Worm (Caenorhabditis elegans) whole organism, early embryonic: ENCODE data around the gene ruvb-2.

Source experiments
- B0310.2 ChIP-seq: sonication (generic microtip); optimal IDR thresholded peaks from 2 replicates; lab custom pipeline; 2016; ENCODE audit warnings: mild to moderate bottlenecking, missing genetic modification characterization, missing compliant biosample characterization
- F13C5.2 ChIP-seq: sonication (generic microtip); optimal IDR thresholded peaks from 2 replicates; lab custom pipeline; 2017; ENCODE audit warnings: mild to moderate bottlenecking, missing genetic modification characterization, inconsistent platforms, missing compliant biosample characterization
- aly-1 ChIP-seq: sonication (generic microtip); optimal IDR thresholded peaks from 2 replicates; lab custom pipeline; 2016; ENCODE audit warnings: missing genetic modification characterization, missing compliant biosample characterization
- ama-1 ChIP-seq: fragments of 150-350 bp; optimal IDR thresholded peaks from 2 replicates; lab custom pipeline; 2014
- ceh-13 ChIP-seq: fragments of 200-800 bp; sonication (Bioruptor generic); optimal IDR thresholded peaks from 2 replicates; lab custom pipeline; 2018; ENCODE audit warnings: mild to moderate bottlenecking, missing genetic modification characterization, missing compliant biosample characterization
- ceh-36 ChIP-seq: sonication (generic microtip); optimal IDR thresholded peaks from 2 replicates; lab custom pipeline; 2016; ENCODE audit warnings: missing genetic modification characterization, inconsistent platforms, missing compliant biosample characterization
- ets-7 ChIP-seq: sonication (generic microtip); optimal IDR thresholded peaks from 2 replicates; lab custom pipeline; 2016; ENCODE audit warnings: missing genotype, missing genetic modification characterization, missing compliant biosample characterization
- flt-1 ChIP-seq: fragments of 200-800 bp; sonication (Bioruptor generic); IDR thresholded peaks from 2 replicates; pipeline ENCODE4 v1.3.6; 2022; ENCODE audit warnings: missing genetic modification characterization, missing compliant biosample characterization
- hmbx-1 ChIP-seq: sonication (generic microtip); optimal IDR thresholded peaks from 2 replicates; lab custom pipeline; 2016; ENCODE audit warnings: mild to moderate bottlenecking, missing genetic modification characterization, missing compliant biosample characterization
- hmg-4 ChIP-seq: fragments of 200-800 bp; sonication (Bioruptor generic); optimal IDR thresholded peaks from 2 replicates; lab custom pipeline; 2018; ENCODE audit warnings: mild to moderate bottlenecking, missing genetic modification characterization, missing compliant biosample characterization
- hnd-1 ChIP-seq: sonication (generic microtip); optimal IDR thresholded peaks from 2 replicates; lab custom pipeline; 2016; ENCODE audit warnings: missing genetic modification characterization, missing compliant biosample characterization
- pes-1 ChIP-seq: fragments of 200-800 bp; sonication (Bioruptor generic); IDR thresholded peaks from 2 replicates; pipeline ENCODE4 v1.3.6; 2022; ENCODE audit warnings: missing genetic modification reagents, missing genetic modification characterization, missing compliant biosample characterization
- scrt-1 ChIP-seq: fragments of 200-800 bp; sonication (Bioruptor generic); IDR thresholded peaks from 2 replicates; pipeline ENCODE4 v1.3.6; 2022; ENCODE audit warnings: missing genetic modification characterization, missing compliant biosample characterization
- sea-1 ChIP-seq: fragments of 200-800 bp; sonication (Bioruptor generic); conservative IDR thresholded peaks from 2 replicates; pipeline ENCODE4 v1.3.6; 2022; ENCODE audit warnings: missing genetic modification characterization, missing compliant biosample characterization
- tbx-11 ChIP-seq: fragments of 200-800 bp; sonication (Bioruptor generic); IDR thresholded peaks from 2 replicates; pipeline ENCODE4 v1.3.6; 2022; ENCODE audit warnings: missing genetic modification characterization, missing compliant biosample characterization
- tbx-37 ChIP-seq: fragments of 200-800 bp; sonication (Bioruptor generic); conservative IDR thresholded peaks from 2 replicates; pipeline ENCODE4 v1.3.6; 2022; ENCODE audit warnings: missing genetic modification reagents, missing genetic modification characterization, missing compliant biosample characterization
- tra-4 ChIP-seq: sonication (generic microtip); optimal IDR thresholded peaks from 2 replicates; lab custom pipeline; 2017; ENCODE audit warnings: missing genetic modification characterization, missing compliant biosample characterization

ruvb-2 gene

ce11 chrIV:6919318-6919717 lies at the start of gene ruvb-2:
TSS of gene ruvb-2 (minus strand) at chrIV:6919406.
- TF ChIP-seq F13C5.2 (tag; lab: Kevin White, UChicago) = peak; percentile 38
- TF ChIP-seq hmg-4 = no peak

DNA sequence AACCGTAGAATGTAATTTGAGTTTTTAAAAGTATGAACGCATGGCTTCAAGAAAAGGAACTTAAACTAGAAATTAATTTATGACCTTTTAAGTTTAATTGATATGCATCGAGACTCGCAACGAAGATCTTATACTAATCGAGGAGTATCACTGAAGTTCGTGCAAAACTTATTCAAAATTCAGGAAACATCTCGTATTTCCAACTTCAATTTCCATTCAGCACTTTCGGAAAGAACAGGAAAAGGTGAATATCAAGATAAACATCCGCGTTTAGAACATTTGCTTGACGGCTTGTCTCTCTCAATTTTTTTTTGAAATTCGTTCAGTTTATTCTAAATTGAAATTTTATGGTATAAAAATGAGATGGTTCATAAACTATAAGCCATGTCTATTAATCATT lies 46.0 kb upstream of the ruvb-2 start, which contains the start of gene ZK381.2:
ZK381.2 (plus strand) TSS at position 301 of the 400 bp plus-strand sequence.
- no peak for TF ChIP-seq B0310.2 (tag; lab: Kevin White, UChicago)
- TF ChIP-seq hnd-1 (tag; lab: Kevin White, UChicago) = no peak
- no peak for TF ChIP-seq F13C5.2 (tag; lab: Kevin White, UChicago)
- TF ChIP-seq tbx-11 (GFP tag; lab: Robert Waterston, UW) = no peak
- TF ChIP-seq ceh-36 (tag; lab: Kevin White, UChicago) = no peak
- no peak for TF ChIP-seq aly-1 (tag; lab: Kevin White, UChicago)
- TF ChIP-seq tbx-37 (GFP tag; lab: Robert Waterston, UW) = no peak
- no peak for TF ChIP-seq scrt-1 (GFP tag; lab: Robert Waterston, UW)
- TF ChIP-seq flt-1 (GFP tag; lab: Robert Waterston, UW) = no peak
- TF ChIP-seq ceh-13 (GFP tag; lab: Kevin White, UChicago) = no peak
- no peak for TF ChIP-seq hmbx-1
- TF ChIP-seq hmg-4 = no peak
- no peak for TF ChIP-seq pes-1 (GFP tag; lab: Robert Waterston, UW)
- TF ChIP-seq ama-1 (lab: Kevin White, UChicago) = no peak

DNA sequence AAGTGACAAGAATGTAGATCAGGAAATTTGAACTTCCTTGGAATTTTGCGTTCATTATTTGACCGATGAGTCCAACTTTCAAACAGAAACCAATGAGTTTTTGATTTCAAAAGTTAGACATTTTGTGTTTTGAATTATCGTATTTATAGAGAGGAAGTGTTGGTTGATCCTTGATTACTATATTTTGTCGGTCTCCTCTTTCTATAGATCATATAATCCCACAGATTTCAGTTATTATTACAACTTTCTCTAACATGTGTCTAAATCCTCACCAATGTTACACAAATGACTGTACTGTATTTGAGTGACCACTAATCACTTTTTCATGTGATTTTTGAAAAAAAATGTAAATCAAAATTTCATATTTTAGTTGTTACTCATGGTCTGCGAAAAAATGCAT lies 45.3 kb upstream of the ruvb-2 start, which contains the start of gene B0478.3:
B0478.3 (minus strand) TSS at position 101 of the 400 bp plus-strand sequence.
- TF ChIP-seq tbx-37 (GFP tag; lab: Robert Waterston, UW) (no peak), flt-1 (GFP tag; lab: Robert Waterston, UW) (no peak), ceh-36 (tag; lab: Kevin White, UChicago) (no peak), hmg-4 (no peak), B0310.2 (tag; lab: Kevin White, UChicago) (no peak), pes-1 (GFP tag; lab: Robert Waterston, UW) (no peak), scrt-1 (GFP tag; lab: Robert Waterston, UW) (no peak), tra-4 (tag; lab: Kevin White, UChicago) (no peak), ama-1 (lab: Kevin White, UChicago) (no peak), hmbx-1 (no peak), ets-7 (tag; lab: Kevin White, UChicago) (no peak), tbx-11 (GFP tag; lab: Robert Waterston, UW) (no peak), aly-1 (tag; lab: Kevin White, UChicago) (no peak), hnd-1 (tag; lab: Kevin White, UChicago) (no peak), ceh-13 (GFP tag; lab: Kevin White, UChicago) (no peak), sea-1 (GFP tag; lab: Robert Waterston, UW) (no peak), F13C5.2 (tag; lab: Kevin White, UChicago) (no peak)

DNA sequence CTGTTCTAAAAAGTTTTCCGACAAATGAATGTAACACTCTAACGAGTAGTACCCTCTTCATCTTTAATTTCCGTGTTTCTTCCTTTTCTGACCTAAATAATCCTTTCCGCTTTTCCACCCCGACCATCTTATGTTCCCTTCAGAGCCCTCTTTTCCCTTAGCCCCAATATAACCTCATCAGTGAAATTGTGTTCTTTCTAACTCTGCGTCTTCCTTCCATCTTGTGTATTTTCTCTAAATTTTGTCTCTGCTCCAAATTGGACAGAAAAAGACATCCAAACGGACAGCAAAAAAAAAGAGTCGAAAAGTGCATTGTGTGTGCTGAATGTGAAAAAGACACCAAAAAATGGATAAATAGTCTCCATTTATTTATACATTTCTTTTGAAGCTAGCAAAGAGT lies 40.3 kb upstream of the ruvb-2 start:
- no peak for TF ChIP-seq tbx-37 (GFP tag; lab: Robert Waterston, UW)
- no peak for TF ChIP-seq scrt-1 (GFP tag; lab: Robert Waterston, UW)

DNA sequence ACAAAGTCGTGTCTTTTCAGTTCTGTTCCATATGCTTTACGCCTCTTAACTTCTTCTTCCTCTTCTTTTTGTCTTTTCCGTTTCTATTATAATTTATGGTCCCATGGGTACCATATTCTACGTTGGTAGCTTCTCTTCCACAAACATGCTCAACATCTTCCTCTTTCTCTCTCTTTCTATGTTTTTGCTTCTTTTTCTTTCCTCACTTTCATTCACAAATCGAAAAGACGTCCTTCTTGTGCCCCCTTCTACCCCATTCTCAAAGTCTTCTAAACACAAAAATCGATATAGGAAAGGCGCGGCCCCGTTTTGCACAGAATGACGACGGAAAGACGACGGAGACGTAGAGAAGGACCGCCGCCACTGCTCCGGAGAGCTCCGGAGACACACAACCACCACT lies 39.5 kb upstream of the ruvb-2 start:
- no peak for TF ChIP-seq pes-1 (GFP tag; lab: Robert Waterston, UW)
- no peak for TF ChIP-seq tbx-11 (GFP tag; lab: Robert Waterston, UW)
- TF ChIP-seq ceh-13 (GFP tag; lab: Kevin White, UChicago) = no peak
- TF ChIP-seq B0310.2 (tag; lab: Kevin White, UChicago) = no peak
- no peak for TF ChIP-seq scrt-1 (GFP tag; lab: Robert Waterston, UW)
- no peak for TF ChIP-seq flt-1 (GFP tag; lab: Robert Waterston, UW)
- TF ChIP-seq tbx-37 (GFP tag; lab: Robert Waterston, UW) = no peak
- TF ChIP-seq sea-1 (GFP tag; lab: Robert Waterston, UW) = no peak
- TF ChIP-seq hmbx-1 = no peak
- TF ChIP-seq F13C5.2 (tag; lab: Kevin White, UChicago) = no peak
- no peak for TF ChIP-seq tra-4 (tag; lab: Kevin White, UChicago)
- TF ChIP-seq aly-1 (tag; lab: Kevin White, UChicago) = no peak
- no peak for TF ChIP-seq ama-1 (lab: Kevin White, UChicago)
- no peak for TF ChIP-seq hnd-1 (tag; lab: Kevin White, UChicago)
- TF ChIP-seq ets-7 (tag; lab: Kevin White, UChicago) = no peak

ce11 chrIV:6957341-6957740 lies 38.1 kb upstream of the ruvb-2 start, which contains the start of gene jnk-1:
TSS of gene jnk-1 (plus strand) at chrIV:6957641.
- TF ChIP-seq ceh-13 (GFP tag; lab: Kevin White, UChicago) = no peak
- TF ChIP-seq sea-1 (GFP tag; lab: Robert Waterston, UW) = no peak
- no peak for TF ChIP-seq tra-4 (tag; lab: Kevin White, UChicago)
- TF ChIP-seq ceh-36 (tag; lab: Kevin White, UChicago) = no peak
- no peak for TF ChIP-seq tbx-11 (GFP tag; lab: Robert Waterston, UW)
- TF ChIP-seq hnd-1 (tag; lab: Kevin White, UChicago) = no peak
- no peak for TF ChIP-seq F13C5.2 (tag; lab: Kevin White, UChicago)
- TF ChIP-seq hmbx-1 = no peak
- TF ChIP-seq aly-1 (tag; lab: Kevin White, UChicago) = no peak
- no peak for TF ChIP-seq hmg-4
- TF ChIP-seq B0310.2 (tag; lab: Kevin White, UChicago) = no peak
- no peak for TF ChIP-seq pes-1 (GFP tag; lab: Robert Waterston, UW)

DNA sequence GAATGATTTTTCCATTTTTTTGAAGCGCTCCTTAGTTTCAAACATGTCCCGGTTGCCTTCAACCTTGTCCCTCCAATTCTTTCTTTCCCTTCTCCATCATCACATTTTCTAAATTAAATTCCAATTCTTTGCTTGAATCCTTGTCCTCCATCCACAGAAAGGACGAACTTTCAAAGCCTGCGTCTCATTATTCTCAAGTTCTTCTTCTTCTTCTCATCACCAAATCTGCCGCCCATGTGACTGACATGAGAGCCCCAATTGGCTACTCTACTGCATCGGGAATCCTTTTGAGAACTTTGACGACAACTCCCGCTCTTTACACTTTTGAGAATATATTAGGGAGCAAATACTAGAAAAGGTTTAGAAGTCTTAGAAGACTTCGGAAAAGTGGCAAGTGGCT lies 37.5 kb upstream of the ruvb-2 start:
- TF ChIP-seq ets-7 (tag; lab: Kevin White, UChicago) (no peak), F13C5.2 (tag; lab: Kevin White, UChicago) (no peak), scrt-1 (GFP tag; lab: Robert Waterston, UW) (no peak), B0310.2 (tag; lab: Kevin White, UChicago) (no peak), flt-1 (GFP tag; lab: Robert Waterston, UW) (no peak)
